Fruit fly (Drosophila melanogaster): Measurements from ENCODE around the gene CG44174.

Gene CG44174

DNA sequence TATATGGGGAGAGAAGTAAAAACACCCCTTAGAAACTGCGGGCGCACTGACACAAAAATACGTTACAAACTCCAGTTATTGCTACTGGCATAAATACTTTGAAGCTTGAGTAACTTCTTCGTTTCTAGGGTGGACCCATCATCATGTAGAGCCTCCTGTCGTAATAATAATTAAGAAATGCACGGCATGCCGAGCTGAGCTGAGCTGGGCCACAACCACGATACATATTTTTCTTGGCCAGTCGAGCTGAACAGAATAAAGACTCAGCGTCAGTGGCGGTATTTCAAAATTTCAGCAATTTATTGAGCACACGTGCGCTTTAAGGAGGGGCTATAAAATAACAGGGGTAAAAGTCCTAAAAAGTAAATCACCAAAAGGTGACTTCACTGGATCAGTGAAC, 21.0 kb upstream of the CG44174 start:
- no peak for TF ChIP-seq CG17801 (GFP tag; optimal IDR thresholded peaks at IDR 0.05; ENCODE audit: partially characterized antibody)

DNA sequence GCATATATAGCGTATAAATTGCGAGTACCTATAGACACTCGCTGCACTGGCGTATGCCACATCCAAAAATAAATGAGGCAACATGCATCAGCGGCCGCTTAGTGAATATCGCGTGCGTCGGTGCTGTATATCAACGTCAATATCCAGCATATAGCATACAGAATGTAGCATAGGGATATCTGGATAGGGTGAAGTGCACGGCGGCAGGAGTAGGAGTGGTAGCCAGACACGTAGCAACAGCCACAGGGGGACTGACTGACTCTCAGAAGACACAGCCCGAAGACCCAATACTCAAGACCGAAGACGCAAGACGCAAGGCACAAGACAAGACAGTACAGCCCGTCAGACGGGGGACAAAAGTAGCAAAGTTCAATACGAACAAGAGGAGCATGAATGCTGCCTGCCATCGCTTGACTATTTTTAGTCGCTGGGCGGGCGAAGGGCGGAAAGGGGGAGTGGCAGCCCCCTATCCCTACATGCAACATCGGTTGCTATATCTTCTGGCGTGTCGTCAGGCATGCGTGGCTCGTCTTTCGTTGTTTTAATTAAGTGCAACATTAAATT, 19.8 kb upstream of the CG44174 start:
- TF ChIP-seq CG17801 (GFP tag; optimal IDR thresholded peaks at IDR 0.05; ENCODE audit: partially characterized antibody), result no peak

dm6 chr3R:19314283-19314682, 16.8 kb upstream of the CG44174 start:
- no peak for TF ChIP-seq CG17801 (GFP tag; optimal IDR thresholded peaks at IDR 0.05; ENCODE audit: partially characterized antibody)

dm6 chr3R:19313200-19313599, 15.7 kb upstream of the CG44174 start:
- no peak for TF ChIP-seq CG17801 (GFP tag; optimal IDR thresholded peaks at IDR 0.05; ENCODE audit: partially characterized antibody)

DNA sequence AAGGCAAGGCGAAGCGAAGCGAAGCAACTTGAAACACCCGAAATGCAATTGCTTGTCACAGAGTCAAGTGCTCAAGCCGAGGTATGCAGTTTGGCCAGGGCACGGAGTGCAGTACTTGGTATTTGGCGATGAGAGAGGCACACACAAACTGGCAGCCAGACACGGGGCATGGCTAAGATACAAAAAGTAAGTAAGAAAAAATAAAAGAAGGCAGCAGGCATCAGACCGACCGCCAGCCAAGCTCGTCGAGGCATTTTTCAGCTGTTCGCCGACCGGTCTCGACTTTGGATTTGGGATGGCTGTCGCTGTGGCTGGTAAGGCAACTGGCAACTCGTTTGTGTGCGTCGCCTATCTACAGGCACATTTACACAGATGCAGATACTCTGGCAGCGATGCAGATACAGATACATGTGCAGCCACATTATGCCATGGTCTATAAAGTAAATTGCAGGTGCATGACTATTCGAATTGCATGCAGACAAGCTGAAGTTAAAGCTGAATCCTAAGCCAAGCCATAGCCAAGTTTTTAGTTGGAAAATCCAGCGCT, 14.9 kb upstream of the CG44174 start:
- no peak for TF ChIP-seq CG17801 (GFP tag; optimal IDR thresholded peaks at IDR 0.05; ENCODE audit: partially characterized antibody)

- TF ChIP-seq CG17801 (GFP tag; optimal IDR thresholded peaks at IDR 0.05; ENCODE audit: partially characterized antibody), result no peak
Observed at dm6 chr3R:19310352-19311055, 13.0 kb upstream of the CG44174 start.

DNA sequence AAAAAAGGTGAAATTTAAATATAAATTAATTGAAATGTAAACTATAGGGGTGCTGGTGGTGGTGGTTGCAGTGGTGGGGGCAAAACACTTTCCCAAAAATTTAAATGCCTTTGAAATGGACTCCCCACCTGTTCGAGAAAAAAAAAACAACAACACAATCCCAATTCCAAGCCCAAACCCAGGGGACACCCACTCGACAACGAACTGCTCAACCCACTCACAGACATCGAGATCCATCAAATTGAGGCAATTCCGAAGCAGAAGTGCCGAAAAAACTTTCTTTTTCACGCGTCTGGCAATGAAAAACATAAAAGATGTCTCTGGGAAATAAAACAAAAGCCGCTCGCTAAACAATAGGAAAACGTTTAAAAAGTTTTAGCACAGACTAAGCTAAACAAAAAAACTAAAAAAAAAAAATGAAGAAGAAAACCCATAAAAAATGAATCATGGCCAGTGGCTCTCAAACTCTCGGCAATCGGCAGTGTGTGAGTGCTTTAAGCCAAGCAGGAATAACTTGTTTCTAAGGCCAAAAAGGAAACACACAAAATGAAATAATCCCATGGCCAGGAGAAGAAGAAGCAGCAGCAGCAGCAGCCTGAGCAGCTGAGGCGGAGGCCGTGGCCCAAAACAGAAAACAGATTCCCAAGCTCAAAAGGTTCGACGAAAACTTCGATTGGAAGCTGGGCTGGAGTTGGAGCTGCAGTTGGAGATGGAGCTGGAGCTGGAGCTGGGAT, 11.4 kb upstream of the CG44174 start:
- no peak for TF ChIP-seq CG17801 (GFP tag; optimal IDR thresholded peaks at IDR 0.05; ENCODE audit: partially characterized antibody)

- no peak for TF ChIP-seq CG17801 (GFP tag; optimal IDR thresholded peaks at IDR 0.05; ENCODE audit: partially characterized antibody)
Observed at dm6 chr3R:19306439-19307120, 9.1 kb upstream of the CG44174 start.

dm6 chr3R:19299742-19300395, 2.4 kb upstream of the CG44174 start:
- TF ChIP-seq CG17801 (GFP tag; optimal IDR thresholded peaks at IDR 0.05; ENCODE audit: partially characterized antibody), result no peak

- TF ChIP-seq CG17801 (GFP tag; optimal IDR thresholded peaks at IDR 0.05; ENCODE audit: partially characterized antibody), result no peak
Observed at dm6 chr3R:19298202-19298601, 707 bp upstream of the CG44174 start.

DNA sequence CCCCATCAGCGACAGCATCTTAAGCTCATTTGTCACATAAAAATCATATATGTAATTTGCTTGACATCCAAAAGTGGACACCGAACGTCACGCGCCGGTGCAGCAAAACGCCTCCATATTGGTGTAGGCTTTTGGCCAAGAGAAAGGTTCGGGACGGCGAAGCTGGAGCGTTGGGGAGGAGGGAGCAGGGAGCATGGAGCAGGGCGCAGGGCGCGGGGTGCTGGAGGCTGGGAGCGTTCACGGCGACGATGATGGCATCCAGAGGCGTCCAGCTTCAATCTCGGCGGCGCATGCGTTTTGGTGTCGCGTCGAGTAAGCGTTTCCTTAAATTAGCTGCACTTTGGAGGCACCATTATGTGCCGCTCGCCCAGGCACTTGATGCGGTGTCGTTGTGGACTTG, 3.6 kb downstream of the CG44174 start:
- TF ChIP-seq CG17801 (GFP tag; optimal IDR thresholded peaks at IDR 0.05; ENCODE audit: partially characterized antibody), result no peak

DNA sequence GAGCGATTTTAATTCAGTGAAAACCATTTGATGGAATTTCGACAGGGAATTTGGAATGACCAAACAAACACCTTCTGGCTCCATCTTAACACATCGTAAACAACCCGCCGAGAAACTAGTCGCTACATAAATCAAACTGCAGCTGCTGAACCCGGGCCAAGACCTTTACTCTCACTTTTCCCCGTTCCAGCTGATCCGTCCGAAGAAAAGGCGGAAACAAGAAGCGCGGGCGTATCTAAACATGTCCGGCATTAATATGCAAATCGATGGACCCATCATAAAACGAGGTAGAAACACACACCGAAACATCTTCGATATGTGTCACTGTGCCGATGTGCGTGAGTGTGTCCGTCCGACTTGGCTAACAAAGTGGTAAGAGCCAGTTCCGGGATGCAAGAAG, 4.5 kb downstream of the CG44174 start:
- no peak for TF ChIP-seq CG17801 (GFP tag; optimal IDR thresholded peaks at IDR 0.05; ENCODE audit: partially characterized antibody)

DNA sequence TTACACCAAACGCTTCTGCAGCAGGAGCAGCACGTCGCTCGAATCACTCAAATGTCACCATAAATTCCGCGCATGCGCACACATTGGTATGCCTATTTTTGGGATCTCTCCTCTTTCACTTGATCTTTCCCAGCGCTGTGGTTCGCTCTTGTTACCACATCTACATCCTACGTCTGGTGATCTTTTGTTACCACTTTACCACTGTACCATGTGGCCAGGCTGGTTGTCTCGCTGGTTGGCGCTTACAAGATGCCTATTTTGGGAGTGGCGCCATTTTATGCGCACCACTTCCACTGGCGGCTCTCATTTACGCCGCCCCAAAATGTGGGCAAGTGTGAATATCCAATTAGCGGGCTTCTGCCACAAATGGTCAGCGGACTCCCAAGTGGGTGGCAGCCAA, 9.8 kb downstream of the CG44174 start:
- TF ChIP-seq CG17801 (GFP tag; optimal IDR thresholded peaks at IDR 0.05; ENCODE audit: partially characterized antibody), result no peak

dm6 chr3R:19286488-19286887, 11.0 kb downstream of the CG44174 start:
- no peak for TF ChIP-seq CG17801 (GFP tag; optimal IDR thresholded peaks at IDR 0.05; ENCODE audit: partially characterized antibody)

- no peak for TF ChIP-seq CG17801 (GFP tag; optimal IDR thresholded peaks at IDR 0.05; ENCODE audit: partially characterized antibody)
Observed at dm6 chr3R:19283514-19283913, 14.0 kb downstream of the CG44174 start.

All from ovary, adult (tissue).